Worm (Caenorhabditis elegans) whole organism, young adult: Measurements from ENCODE around the gene srg-65.
A peak's percentile ranks its signal among the peaks of the same experiment; 100 is the strongest.

Experiments
- B0035.1 ChIP-seq: sonication (generic microtip); optimal IDR thresholded peaks from 2 replicates; lab custom pipeline; 2016; ENCODE audit warnings: missing genetic modification characterization, mild to moderate bottlenecking, missing compliant biosample characterization, missing genotype, missing genetic modification reagents
- B0336.3 ChIP-seq: fragments of 200-800 bp; sonication (Bioruptor generic); IDR thresholded peaks from 2 replicates; pipeline ENCODE4 v1.3.6; 2022; ENCODE audit warnings: missing genetic modification characterization, missing compliant biosample characterization
- C06A6.2 ChIP-seq: fragments of 200-800 bp; sonication (Bioruptor generic); conservative IDR thresholded peaks from 2 replicates; pipeline ENCODE4 v1.3.6; 2022; ENCODE audit warnings: missing genetic modification characterization, missing compliant biosample characterization
- C17E4.6 ChIP-seq: fragments of 200-800 bp; sonication (Bioruptor generic); IDR thresholded peaks from 2 replicates; pipeline ENCODE4 v1.3.6; 2022; ENCODE audit warnings: missing genetic modification reagents, missing genetic modification characterization, missing compliant biosample characterization
- F39B2.1 ChIP-seq: fragments of 200-800 bp; sonication (Bioruptor generic); IDR thresholded peaks from 2 replicates; pipeline ENCODE4 v1.3.6; 2022; ENCODE audit warnings: missing genetic modification reagents, missing genetic modification characterization, missing compliant biosample characterization
- F55B11.4 ChIP-seq: sonication (generic microtip); optimal IDR thresholded peaks from 2 replicates; lab custom pipeline; 2016; ENCODE audit warnings: missing compliant biosample characterization, missing genetic modification characterization, borderline replicate concordance; ENCODE audit not compliant: insufficient read depth
- F57A8.1 ChIP-seq: fragments of 200-800 bp; sonication (Bioruptor generic); optimal IDR thresholded peaks from 2 replicates; lab custom pipeline; 2018; ENCODE audit warnings: mild to moderate bottlenecking, missing genetic modification characterization, moderate library complexity, missing compliant biosample characterization
- K12H6.12 ChIP-seq: fragments of 200-800 bp; sonication (Bioruptor generic); optimal IDR thresholded peaks from 2 replicates; lab custom pipeline; 2018; ENCODE audit warnings: mild to moderate bottlenecking, missing genetic modification characterization, missing compliant biosample characterization
- T07F8.4 ChIP-seq: sonication (generic microtip); optimal IDR thresholded peaks from 2 replicates; lab custom pipeline; 2016; ENCODE audit warnings: mild to moderate bottlenecking, missing genetic modification characterization, moderate library complexity, missing compliant biosample characterization
- Y53F4B.3 ChIP-seq: fragments of 200-800 bp; sonication (Bioruptor generic); IDR thresholded peaks from 2 replicates; pipeline ENCODE4 v1.3.6; 2022; ENCODE audit warnings: missing genetic modification reagents, missing genetic modification characterization, missing compliant biosample characterization
- Y53G8AR.9 ChIP-seq: fragments of 200-800 bp; sonication (Bioruptor generic); conservative IDR thresholded peaks from 2 replicates; pipeline ENCODE4 v1.3.6; 2022; ENCODE audit warnings: missing genetic modification reagents, missing genetic modification characterization, missing compliant biosample characterization
- ama-1 ChIP-seq, 3 experiments: fragments of 150-350 bp in 1 of 3; sonication (generic microtip) in 2 of 3; optimal IDR thresholded peaks; 2 replicates each; lab custom pipeline; 2014 to 2018; ENCODE audit warnings: missing biosample characterization in 2 of 3, missing genetic modification characterization in 2 of 3, missing genetic modification reagents in 2 of 3
- attf-3 ChIP-seq: fragments of 200-800 bp; sonication (Bioruptor generic); conservative IDR thresholded peaks from 2 replicates; pipeline ENCODE4 v1.3.6; 2022; ENCODE audit warnings: missing genetic modification reagents, missing genetic modification characterization, missing compliant biosample characterization
- attf-6 ChIP-seq: fragments of 200-800 bp; sonication (Bioruptor generic); IDR thresholded peaks from 2 replicates; pipeline ENCODE4 v1.3.6; 2022; ENCODE audit warnings: missing genetic modification reagents, missing genetic modification characterization, missing compliant biosample characterization
- ceh-58 ChIP-seq: fragments of 200-800 bp; sonication (Bioruptor generic); IDR thresholded peaks from 2 replicates; pipeline ENCODE4 v1.3.6; 2022; ENCODE audit warnings: missing genetic modification characterization, missing compliant biosample characterization
- ceh-91 ChIP-seq: fragments of 200-800 bp; sonication (Bioruptor generic); IDR thresholded peaks from 2 replicates; pipeline ENCODE4 v1.3.6; 2022; ENCODE audit warnings: missing genetic modification reagents, missing genetic modification characterization, missing compliant biosample characterization
- egl-44 ChIP-seq: fragments of 200-800 bp; sonication (Bioruptor generic); IDR thresholded peaks from 2 replicates; pipeline ENCODE4 v1.3.6; 2022; ENCODE audit warnings: missing genetic modification reagents, missing genetic modification characterization, missing compliant biosample characterization
- ets-4 ChIP-seq: fragments of 200-800 bp; sonication (Bioruptor generic); optimal IDR thresholded peaks from 2 replicates; lab custom pipeline; 2018; ENCODE audit warnings: mild to moderate bottlenecking, missing genetic modification characterization, missing compliant biosample characterization
- gei-17 ChIP-seq: fragments of 200-800 bp; sonication (Bioruptor generic); optimal IDR thresholded peaks from 2 replicates; lab custom pipeline; 2018; ENCODE audit warnings: mild to moderate bottlenecking, missing genetic modification characterization, missing compliant biosample characterization
- him-1 ChIP-seq: sonication (generic microtip); optimal IDR thresholded peaks from 2 replicates; lab custom pipeline; 2016; ENCODE audit warnings: missing genotype, missing genetic modification reagents, missing genetic modification characterization, missing compliant biosample characterization
- hlh-12 ChIP-seq: sonication (generic microtip); optimal IDR thresholded peaks from 2 replicates; lab custom pipeline; 2016; ENCODE audit warnings: missing genetic modification characterization, missing compliant biosample characterization
- hlh-26 ChIP-seq: fragments of 200-800 bp; sonication (Bioruptor generic); conservative IDR thresholded peaks from 2 replicates; pipeline ENCODE4 v1.3.6; 2022; ENCODE audit warnings: missing genetic modification reagents, missing genetic modification characterization, missing compliant biosample characterization
- hmg-1.2 ChIP-seq: fragments of 200-800 bp; sonication (Bioruptor generic); IDR thresholded peaks from 2 replicates; pipeline ENCODE4 v1.3.6; 2022; ENCODE audit warnings: missing genetic modification reagents, missing genetic modification characterization, missing compliant biosample characterization
- hmg-20 ChIP-seq: fragments of 200-800 bp; sonication (Bioruptor generic); IDR thresholded peaks from 2 replicates; pipeline ENCODE4 v1.3.6; 2022; ENCODE audit warnings: missing genetic modification reagents, missing genetic modification characterization, missing compliant biosample characterization
- lag-1 ChIP-seq: fragments of 200-800 bp; sonication (Bioruptor generic); IDR thresholded peaks from 2 replicates; pipeline ENCODE4 v1.3.6; 2022; ENCODE audit warnings: missing genetic modification reagents, missing genetic modification characterization, missing compliant biosample characterization
- let-607 ChIP-seq, 2 experiments: fragments of 200-800 bp in 1 of 2; sonication (Bioruptor generic) in 1 of 2; sonication (generic microtip) in 1 of 2; optimal IDR thresholded peaks; 2 replicates each; lab custom pipeline; 2016 to 2018; ENCODE audit warnings: mild to moderate bottlenecking in 2 of 2, missing compliant biosample characterization in 2 of 2, missing genetic modification characterization in 2 of 2, moderate library complexity in 2 of 2, missing genotype in 1 of 2
- lin-26 ChIP-seq: fragments of 200-800 bp; sonication (Bioruptor generic); IDR thresholded peaks from 2 replicates; pipeline ENCODE4 v1.3.6; 2022; ENCODE audit warnings: missing genetic modification reagents, missing genetic modification characterization, missing compliant biosample characterization
- lir-1 ChIP-seq: fragments of 200-800 bp; sonication (Bioruptor generic); conservative IDR thresholded peaks from 2 replicates; pipeline ENCODE4 v1.3.6; 2022; ENCODE audit warnings: missing genetic modification reagents, missing genetic modification characterization, missing compliant biosample characterization
- lsy-27 ChIP-seq: sonication (generic microtip); optimal IDR thresholded peaks from 2 replicates; lab custom pipeline; 2017; ENCODE audit warnings: missing genetic modification characterization, mild to moderate bottlenecking, missing compliant biosample characterization, antibody characterized with exemption, missing genotype, borderline replicate concordance; ENCODE audit not compliant: insufficient read depth
- mcd-1 ChIP-seq: fragments of 200-800 bp; sonication (Bioruptor generic); IDR thresholded peaks from 2 replicates; pipeline ENCODE4 v1.3.6; 2022; ENCODE audit warnings: missing genetic modification reagents, missing genetic modification characterization, missing compliant biosample characterization
- mes-4 ChIP-seq: sonication (generic microtip); optimal IDR thresholded peaks from 2 replicates; lab custom pipeline; 2016; ENCODE audit warnings: missing genotype, missing genetic modification characterization, missing compliant biosample characterization
- nhr-80 ChIP-seq: sonication (generic microtip); optimal IDR thresholded peaks from 2 replicates; lab custom pipeline; 2016; ENCODE audit warnings: missing genetic modification characterization, missing compliant biosample characterization
- rcor-1 ChIP-seq: fragments of 200-800 bp; sonication (Bioruptor generic); IDR thresholded peaks from 2 replicates; pipeline ENCODE4 v1.3.6; 2022; ENCODE audit warnings: missing genetic modification reagents, missing genetic modification characterization, missing compliant biosample characterization
- rec-8 ChIP-seq, 2 experiments: sonication (generic microtip); optimal IDR thresholded peaks; 2 replicates each; lab custom pipeline; 2016; ENCODE audit warnings: mild to moderate bottlenecking in 2 of 2, missing genetic modification characterization in 2 of 2, missing genetic modification reagents in 2 of 2, missing genotype in 2 of 2, missing biosample characterization in 1 of 2, missing compliant biosample characterization in 1 of 2, moderate library complexity in 1 of 2
- snpc-1.1 ChIP-seq: sonication (generic microtip); optimal IDR thresholded peaks from 2 replicates; lab custom pipeline; 2017; ENCODE audit warnings: missing genetic modification characterization, mild to moderate bottlenecking, missing compliant biosample characterization, antibody characterized with exemption, moderate library complexity, missing genotype, missing genetic modification reagents; ENCODE audit not compliant: insufficient read depth
- snpc-1.3 ChIP-seq: sonication (generic microtip); optimal IDR thresholded peaks from 2 replicates; lab custom pipeline; 2017; ENCODE audit warnings: missing genetic modification characterization, mild to moderate bottlenecking, missing compliant biosample characterization, antibody characterized with exemption, moderate library complexity, missing genotype, missing genetic modification reagents; ENCODE audit not compliant: insufficient read depth
- somi-1 ChIP-seq: fragments of 200-800 bp; sonication (Bioruptor generic); optimal IDR thresholded peaks from 2 replicates; lab custom pipeline; 2018; ENCODE audit warnings: mild to moderate bottlenecking, missing genetic modification characterization, missing compliant biosample characterization
- tbp1 ChIP-seq: fragments of 200-800 bp; sonication (Bioruptor generic); optimal IDR thresholded peaks from 2 replicates; lab custom pipeline; 2018; ENCODE audit warnings: mild to moderate bottlenecking, missing genetic modification characterization, missing compliant biosample characterization
- tlf-1 ChIP-seq: fragments of 200-800 bp; sonication (Bioruptor generic); optimal IDR thresholded peaks from 2 replicates; lab custom pipeline; 2018; ENCODE audit warnings: mild to moderate bottlenecking, missing genetic modification characterization, missing compliant biosample characterization
- zfh-2 ChIP-seq: fragments of 200-800 bp; sonication (Bioruptor generic); conservative IDR thresholded peaks from 2 replicates; pipeline ENCODE4 v1.3.6; 2022; ENCODE audit warnings: missing genetic modification reagents, missing genetic modification characterization, missing compliant biosample characterization
- zim-3 ChIP-seq: sonication (generic microtip); optimal IDR thresholded peaks from 2 replicates; lab custom pipeline; 2017; ENCODE audit warnings: mild to moderate bottlenecking, missing genetic modification characterization, moderate library complexity, missing compliant biosample characterization
- ztf-22 ChIP-seq: fragments of 200-800 bp; sonication (Bioruptor generic); optimal IDR thresholded peaks from 2 replicates; lab custom pipeline; 2018; ENCODE audit warnings: mild to moderate bottlenecking, missing genetic modification characterization, moderate library complexity, missing compliant biosample characterization
- ztf-28 ChIP-seq: fragments of 200-800 bp; sonication (Bioruptor generic); IDR thresholded peaks from 2 replicates; pipeline ENCODE4 v1.3.6; 2022; ENCODE audit warnings: missing genetic modification reagents, missing genetic modification characterization, missing compliant biosample characterization
- ztf-3 ChIP-seq: fragments of 200-800 bp; sonication (Bioruptor generic); optimal IDR thresholded peaks from 2 replicates; lab custom pipeline; 2018; ENCODE audit warnings: mild to moderate bottlenecking, missing genetic modification characterization, missing compliant biosample characterization
- ztf-6 ChIP-seq: fragments of 200-800 bp; sonication (Bioruptor generic); IDR thresholded peaks from 2 replicates; pipeline ENCODE4 v1.3.6; 2022; ENCODE audit warnings: missing genetic modification reagents, missing genetic modification characterization, missing compliant biosample characterization

Gene srg-65

DNA sequence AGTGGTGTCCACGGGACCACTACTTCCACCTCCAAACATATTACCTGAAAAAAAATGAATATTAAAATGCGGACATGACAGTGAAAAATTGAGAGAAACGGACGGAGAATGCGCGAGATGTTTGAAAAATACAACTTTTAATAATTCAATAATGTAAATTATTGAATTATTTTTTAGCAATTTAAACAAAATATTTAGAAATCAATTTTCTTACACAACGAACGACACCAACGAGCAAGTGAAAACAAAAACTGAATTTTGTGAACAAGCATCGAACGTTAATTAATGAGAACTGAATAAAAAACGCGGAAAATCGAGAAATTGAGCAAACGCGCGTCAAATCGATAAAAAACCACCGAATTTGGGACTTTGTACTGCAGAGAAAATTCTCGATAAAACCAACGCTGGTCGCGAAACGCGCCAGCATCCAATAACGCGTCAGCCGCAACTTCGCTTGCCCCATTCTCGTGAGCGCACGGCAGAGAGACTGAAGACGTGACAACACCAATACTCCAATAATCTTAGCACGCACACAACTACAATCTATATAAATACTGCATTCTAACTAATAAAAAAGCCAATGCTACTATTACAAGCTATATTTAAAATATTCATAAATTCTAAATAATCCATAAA lies 20.2 kb upstream of the srg-65 start, which contains the start of the genes dnj-19 and nhr-47 (continued):
- TF ChIP-seq snpc-1.3 (no peak), somi-1 (peak; percentile 55), rec-8 (tag; optimal IDR thresholded peaks at IDR 0.05; lab: Kevin White, UChicago) (no peak), F55B11.4 (tag; lab: Kevin White, UChicago) (no peak), ztf-22 (GFP tag; lab: Kevin White, UChicago) (no peak), zim-3 (tag; lab: Kevin White, UChicago) (peak; percentile 42), hmg-20 (peak; percentile 88), F39B2.1 (GFP tag; lab: Robert Waterston, UW) (0 out of 2 replicates have a peak, but pooled peaks have one; percentile 67), F57A8.1 (GFP tag; lab: Kevin White, UChicago) (no peak), ceh-58 (GFP tag; lab: Robert Waterston, UW) (no peak), mcd-1 (peak; percentile 94), snpc-1.1 (tag; lab: Kevin White, UChicago) (no peak), lir-1 (GFP tag; lab: Robert Waterston, UW) (peak; percentile 85), C17E4.6 (peak; percentile 91), attf-3 (peak; percentile 78), hmg-1.2 (GFP tag; lab: Robert Waterston, UW) (peak; percentile 74), let-607 (tag; optimal IDR thresholded peaks at IDR 0.05; lab: Kevin White, UChicago) (peak; percentile 23 to 86), ztf-6 (GFP tag; lab: Robert Waterston, UW) (peak; percentile 76; the same call in 1 of the 2 replicates), Y53G8AR.9 (GFP tag; lab: Robert Waterston, UW) (peak; percentile 96), gei-17 (peak; percentile 50), mes-4 (tag; lab: Kevin White, UChicago) (no peak), rcor-1 (GFP tag; lab: Robert Waterston, UW) (peak; percentile 91), K12H6.12 (tag; lab: Kevin White, UChicago) (peak; percentile 73), lin-26 (GFP tag; lab: Robert Waterston, UW) (peak; percentile 49; the same call in 1 of the 2 replicates), ets-4 (GFP tag; lab: Kevin White, UChicago) (no peak), nhr-80 (tag; lab: Kevin White, UChicago) (peak; percentile 70), B0336.3 (GFP tag; lab: Robert Waterston, UW) (peak; percentile 95), lsy-27 (tag; lab: Kevin White, UChicago) (no peak), Y53F4B.3 (no peak), C06A6.2 (GFP tag; lab: Robert Waterston, UW) (peak; percentile 84), T07F8.4 (tag; lab: Kevin White, UChicago) (no peak), hlh-12 (no peak), tlf-1 (peak; percentile 85), attf-6 (GFP tag; lab: Robert Waterston, UW) (peak; percentile 71), ztf-28 (0 out of 2 replicates have a peak, but pooled peaks have one; percentile 19), ceh-91 (GFP tag; lab: Robert Waterston, UW) (peak; percentile 72), lag-1 (no peak), egl-44 (GFP tag; lab: Robert Waterston, UW) (peak; percentile 89), ama-1 (optimal IDR thresholded peaks at IDR 0.05; lab: Kevin White, UChicago) (no peak), ama-1 (GFP tag; optimal IDR thresholded peaks at IDR 0.05; lab: Kevin White, UChicago) (no peak), tbp1 (GFP tag; lab: Kevin White, UChicago) (peak; percentile 73), him-1 (tag; lab: Kevin White, UChicago) (peak; percentile 36), zfh-2 (GFP tag; lab: Robert Waterston, UW) (no peak; the same call in 1 of the 2 replicates), ztf-3 (GFP tag; lab: Kevin White, UChicago) (no peak), hlh-26 (GFP tag; lab: Robert Waterston, UW) (no peak), B0035.1 (peak; percentile 67)
